Fruit fly (Drosophila melanogaster) whole organism, prepupa: ENCODE results near the gene Rabex-5.

Experiments used
- CG16779 ChIP-seq: fragments of 200-800 bp; sonication (Bioruptor generic); optimal IDR thresholded peaks from 3 replicates; lab custom pipeline; 2017; ENCODE audit warnings: missing biosample characterization, mild to moderate bottlenecking, missing genetic modification characterization
- CG32006 ChIP-seq: fragments of 200-800 bp; sonication (Bioruptor generic); optimal IDR thresholded peaks from 3 replicates; lab custom pipeline; 2017; ENCODE audit warnings: missing biosample characterization, mild to moderate bottlenecking, missing genetic modification characterization
- CG4318 ChIP-seq: fragments of 200-800 bp; sonication (Bioruptor generic); optimal IDR thresholded peaks from 3 replicates; lab custom pipeline; 2017; ENCODE audit warnings: missing biosample characterization, mild to moderate bottlenecking, missing genetic modification characterization
- CG6792 ChIP-seq: fragments of 200-800 bp; sonication (Bioruptor generic); optimal IDR thresholded peaks from 3 replicates; lab custom pipeline; 2016; ENCODE audit warnings: missing biosample characterization, missing genetic modification characterization
- OdsH ChIP-seq: fragments of 200-800 bp; sonication (Bioruptor generic); optimal IDR thresholded peaks from 3 replicates; lab custom pipeline; 2016; ENCODE audit warnings: missing biosample characterization, missing genetic modification characterization
- Smox ChIP-seq: fragments of 200-800 bp; sonication (Bioruptor generic); optimal IDR thresholded peaks from 3 replicates; lab custom pipeline; 2016; ENCODE audit warnings: missing biosample characterization, missing genetic modification characterization
- fd85E ChIP-seq: fragments of 200-800 bp; sonication (Bioruptor generic); optimal IDR thresholded peaks from 3 replicates; lab custom pipeline; 2016; ENCODE audit warnings: missing biosample characterization, missing genetic modification characterization
- net ChIP-seq: fragments of 200-800 bp; sonication (Bioruptor generic); optimal IDR thresholded peaks from 3 replicates; lab custom pipeline; 2016; ENCODE audit warnings: missing biosample characterization, missing genetic modification characterization
- topi ChIP-seq: fragments of 200-800 bp; sonication (Bioruptor generic); optimal IDR thresholded peaks from 3 replicates; lab custom pipeline; 2016; ENCODE audit warnings: missing biosample characterization, missing genetic modification characterization

- TF ChIP-seq net (GFP tag; lab: Kevin White, UChicago) = no peak
- TF ChIP-seq CG16779 = no peak
- TF ChIP-seq topi = no peak
- TF ChIP-seq Smox (GFP tag; lab: Kevin White, UChicago) = no peak
- TF ChIP-seq CG4318 (GFP tag; lab: Kevin White, UChicago) = no peak
- TF ChIP-seq CG32006 (GFP tag; lab: Kevin White, UChicago) = no peak
- no peak for TF ChIP-seq OdsH
- no peak for TF ChIP-seq fd85E (GFP tag; lab: Kevin White, UChicago)
- no peak for TF ChIP-seq CG6792 (GFP tag; lab: Kevin White, UChicago)
These were observed 27.4 kb downstream of the Rabex-5 start for dm6 chr3L:1323136-1323535.
